Fruit fly (Drosophila melanogaster) whole organism, embryonic: ENCODE results near the gene CG10621.

ENCODE experiments used
- Bgb ChIP-seq: fragments of 200-800 bp; sonication (Bioruptor generic); IDR thresholded peaks from 2 replicates; pipeline ENCODE4 v1.3.6; 2022; ENCODE audit warnings: missing biosample characterization, missing genetic modification characterization; ENCODE audit not compliant: partially characterized antibody
- CG10462 ChIP-seq: fragments of 200-800 bp; sonication (Bioruptor generic); optimal IDR thresholded peaks from 2 replicates; lab custom pipeline; 2016; ENCODE audit warnings: missing biosample characterization, missing genetic modification characterization
- CG14860 ChIP-seq: fragments of 200-800 bp; sonication (Bioruptor generic); IDR thresholded peaks from 3 replicates; pipeline ENCODE4 v1.3.6; 2022; ENCODE audit warnings: missing biosample characterization, missing genetic modification characterization; ENCODE audit not compliant: partially characterized antibody
- CG15479 ChIP-seq: fragments of 200-800 bp; sonication (Bioruptor generic); optimal IDR thresholded peaks from 3 replicates; lab custom pipeline; 2019; ENCODE audit warnings: missing biosample characterization, mild to moderate bottlenecking, missing genetic modification characterization, moderate library complexity
- CG1647 ChIP-seq: fragments of 200-800 bp; sonication (Bioruptor generic); optimal IDR thresholded peaks from 3 replicates; lab custom pipeline; 2016; ENCODE audit warnings: missing biosample characterization, missing genetic modification characterization
- CG1832 ChIP-seq: fragments of 200-800 bp; sonication (Bioruptor generic); optimal IDR thresholded peaks from 2 replicates; lab custom pipeline; 2017; ENCODE audit warnings: missing biosample characterization, mild to moderate bottlenecking, missing genetic modification characterization, inconsistent platforms
- CG2199 ChIP-seq: fragments of 200-800 bp; sonication (Bioruptor generic); IDR thresholded peaks from 3 replicates; pipeline ENCODE4 v1.3.6; 2022; ENCODE audit warnings: missing biosample characterization, missing genetic modification characterization
- CG3838 ChIP-seq: fragments of 200-800 bp; sonication (Bioruptor generic); optimal IDR thresholded peaks from 3 replicates; lab custom pipeline; 2016; ENCODE audit warnings: missing biosample characterization, missing genetic modification characterization
- CG5180 ChIP-seq: fragments of 200-800 bp; sonication (Bioruptor generic); optimal IDR thresholded peaks from 3 replicates; lab custom pipeline; 2017; ENCODE audit warnings: missing biosample characterization, missing genetic modification characterization, mild to moderate bottlenecking, moderate library complexity, missing genetic modification reagents
- CG6765 ChIP-seq: fragments of 200-800 bp; sonication (Bioruptor generic); optimal IDR thresholded peaks from 3 replicates; lab custom pipeline; 2017; ENCODE audit warnings: missing biosample characterization, mild to moderate bottlenecking, missing genetic modification characterization
- CG6791 ChIP-seq: fragments of 200-800 bp; sonication (Bioruptor generic); IDR thresholded peaks from 3 replicates; pipeline ENCODE4 v1.3.6; 2022; ENCODE audit warnings: missing biosample characterization, missing genetic modification characterization; ENCODE audit not compliant: partially characterized antibody
- CG7357 ChIP-seq: fragments of 200-800 bp; sonication (Bioruptor generic); IDR thresholded peaks from 3 replicates; pipeline ENCODE4 v1.3.6; 2022; ENCODE audit warnings: missing biosample characterization, missing genetic modification characterization
- Deaf1 ChIP-seq: fragments of 200-800 bp; optimal IDR thresholded peaks from 3 replicates; lab custom pipeline; 2019; ENCODE audit warnings: missing biosample characterization, mild to moderate bottlenecking, missing genetic modification characterization, moderate library complexity
- Lhr ChIP-seq: fragments of 200-800 bp; sonication (Bioruptor generic); optimal IDR thresholded peaks from 3 replicates; lab custom pipeline; 2017; ENCODE audit warnings: mild to moderate bottlenecking, missing biosample characterization, missing genetic modification reagents, missing genetic modification characterization
- Mad ChIP-seq: fragments of 200-800 bp; sonication (Bioruptor generic); optimal IDR thresholded peaks from 2 replicates; lab custom pipeline; 2016; ENCODE audit warnings: missing biosample characterization, missing genetic modification characterization
- NFAT ChIP-seq: fragments of 200-800 bp; sonication (Bioruptor generic); IDR thresholded peaks from 2 replicates; pipeline ENCODE4 v1.3.6; 2022; ENCODE audit warnings: missing biosample characterization, missing genetic modification characterization
- Nf-YC ChIP-seq: fragments of 200-800 bp; optimal IDR thresholded peaks from 3 replicates; lab custom pipeline; 2019; ENCODE audit warnings: missing biosample characterization, mild to moderate bottlenecking, missing genetic modification characterization, moderate library complexity
- Oli ChIP-seq: fragments of 200-800 bp; sonication (Bioruptor generic); optimal IDR thresholded peaks from 2 replicates; lab custom pipeline; 2018; ENCODE audit warnings: missing biosample characterization, mild to moderate bottlenecking, missing genetic modification characterization, moderate library complexity
- Stat92E ChIP-seq, 3 experiments: fragments of >200 bp in 2 of 3; fragments of 200-800 bp in 1 of 3; sonication (Bioruptor generic) in 1 of 3; optimal IDR thresholded peaks; 2 replicates each; lab custom pipeline; 2017 to 2019; ENCODE audit warnings: missing biosample characterization in 3 of 3, missing genetic modification characterization in 3 of 3, mild to moderate bottlenecking in 1 of 3, moderate library complexity in 1 of 3
- ato ChIP-seq: fragments of 200-800 bp; sonication (Bioruptor generic); IDR thresholded peaks from 2 replicates; pipeline ENCODE4 v1.3.6; 2022; ENCODE audit warnings: missing biosample characterization, missing genetic modification characterization; ENCODE audit not compliant: partially characterized antibody
- cad ChIP-seq: fragments of >200 bp; optimal IDR thresholded peaks from 2 replicates; lab custom pipeline; 2017; ENCODE audit warnings: missing biosample characterization, missing genetic modification characterization
- cg ChIP-seq: fragments of 200-800 bp; sonication (Bioruptor generic); optimal IDR thresholded peaks from 3 replicates; lab custom pipeline; 2019; ENCODE audit warnings: missing biosample characterization, mild to moderate bottlenecking, missing genetic modification characterization, moderate library complexity
- chn ChIP-seq: fragments of 200-800 bp; sonication (Bioruptor generic); optimal IDR thresholded peaks from 2 replicates; lab custom pipeline; 2016; ENCODE audit warnings: missing biosample characterization, missing genetic modification characterization
- crol ChIP-seq: fragments of 200-800 bp; sonication (Bioruptor generic); IDR thresholded peaks from 2 replicates; pipeline ENCODE4 v1.3.6; 2022; ENCODE audit warnings: missing biosample characterization, missing genetic modification characterization
- dmrt99B ChIP-seq: fragments of 200-800 bp; sonication (Bioruptor generic); optimal IDR thresholded peaks from 2 replicates; lab custom pipeline; 2018; ENCODE audit warnings: missing biosample characterization, mild to moderate bottlenecking, missing genetic modification characterization, moderate library complexity
- insv ChIP-seq, 2 experiments: fragments of 200-800 bp; sonication (Bioruptor generic); optimal IDR thresholded peaks; 3 replicates each; lab custom pipeline; 2016 to 2018; ENCODE audit warnings: missing biosample characterization in 2 of 2, missing genetic modification characterization in 2 of 2
- kni ChIP-seq: fragments of 200-800 bp; sonication (Bioruptor generic); optimal IDR thresholded peaks from 3 replicates; lab custom pipeline; 2017; ENCODE audit warnings: mild to moderate bottlenecking, missing biosample characterization, missing genetic modification reagents, missing genetic modification characterization
- knrl ChIP-seq: fragments of 200-800 bp; sonication (Bioruptor generic); IDR thresholded peaks from 3 replicates; pipeline ENCODE4 v1.3.6; 2022; ENCODE audit warnings: missing biosample characterization, missing genetic modification characterization; ENCODE audit not compliant: partially characterized antibody
- nerfin-1 ChIP-seq: fragments of 200-800 bp; sonication (Bioruptor generic); optimal IDR thresholded peaks from 3 replicates; lab custom pipeline; 2019; ENCODE audit warnings: missing biosample characterization, mild to moderate bottlenecking, missing genetic modification characterization, moderate library complexity
- nmo ChIP-seq: fragments of 200-800 bp; sonication (Bioruptor generic); optimal IDR thresholded peaks from 2 replicates; lab custom pipeline; 2018; ENCODE audit warnings: missing biosample characterization, mild to moderate bottlenecking, missing genetic modification characterization, moderate library complexity
- pros ChIP-seq: fragments of 200-800 bp; sonication (Bioruptor generic); optimal IDR thresholded peaks from 3 replicates; lab custom pipeline; 2019; ENCODE audit warnings: missing biosample characterization, mild to moderate bottlenecking, missing genetic modification characterization, moderate library complexity
- pum ChIP-seq: fragments of 200-800 bp; sonication (Bioruptor generic); optimal IDR thresholded peaks from 2 replicates; lab custom pipeline; 2016; ENCODE audit warnings: missing biosample characterization, missing genetic modification characterization
- schlank ChIP-seq: fragments of 200-800 bp; sonication (Bioruptor generic); optimal IDR thresholded peaks from 2 replicates; lab custom pipeline; 2018; ENCODE audit warnings: missing biosample characterization, mild to moderate bottlenecking, missing genetic modification characterization
- sd ChIP-seq: fragments of 200-800 bp; sonication (Bioruptor generic); optimal IDR thresholded peaks from 3 replicates; lab custom pipeline; 2018; ENCODE audit warnings: missing biosample characterization, mild to moderate bottlenecking, missing genetic modification characterization, moderate library complexity
- sens ChIP-seq: fragments of 200-800 bp; sonication (Bioruptor generic); peaks from one replicate; lab custom pipeline; 2016; ENCODE audit warnings: missing biosample characterization, missing genetic modification characterization
- stwl ChIP-seq: fragments of 200-800 bp; sonication (Bioruptor generic); optimal IDR thresholded peaks from 3 replicates; lab custom pipeline; 2018; ENCODE audit warnings: missing biosample characterization, mild to moderate bottlenecking, missing genetic modification characterization, moderate library complexity
- sug ChIP-seq: fragments of 200-800 bp; optimal IDR thresholded peaks from 2 replicates; lab custom pipeline; 2019; ENCODE audit warnings: missing biosample characterization, mild to moderate bottlenecking, missing genetic modification characterization, moderate library complexity
- tin ChIP-seq: fragments of 200-800 bp; sonication (Bioruptor generic); optimal IDR thresholded peaks from 3 replicates; lab custom pipeline; 2016; ENCODE audit warnings: missing biosample characterization, missing genetic modification characterization
- tll ChIP-seq, 2 experiments: fragments of 200-800 bp in 1 of 2; fragments of >200 bp in 1 of 2; sonication (Bioruptor generic) in 1 of 2; optimal IDR thresholded peaks; 2 replicates each; lab custom pipeline; 2017 to 2019; ENCODE audit warnings: missing biosample characterization in 2 of 2, missing genetic modification characterization in 2 of 2, mild to moderate bottlenecking in 1 of 2, moderate library complexity in 1 of 2
- trem ChIP-seq: fragments of 200-800 bp; optimal IDR thresholded peaks from 3 replicates; lab custom pipeline; 2019; ENCODE audit warnings: missing biosample characterization, mild to moderate bottlenecking, missing genetic modification characterization, moderate library complexity
- z ChIP-seq: fragments of 200-800 bp; sonication (Bioruptor generic); IDR thresholded peaks from 3 replicates; pipeline ENCODE4 v1.3.6; 2022; ENCODE audit warnings: missing biosample characterization, missing genetic modification characterization

The CG10621 gene

DNA sequence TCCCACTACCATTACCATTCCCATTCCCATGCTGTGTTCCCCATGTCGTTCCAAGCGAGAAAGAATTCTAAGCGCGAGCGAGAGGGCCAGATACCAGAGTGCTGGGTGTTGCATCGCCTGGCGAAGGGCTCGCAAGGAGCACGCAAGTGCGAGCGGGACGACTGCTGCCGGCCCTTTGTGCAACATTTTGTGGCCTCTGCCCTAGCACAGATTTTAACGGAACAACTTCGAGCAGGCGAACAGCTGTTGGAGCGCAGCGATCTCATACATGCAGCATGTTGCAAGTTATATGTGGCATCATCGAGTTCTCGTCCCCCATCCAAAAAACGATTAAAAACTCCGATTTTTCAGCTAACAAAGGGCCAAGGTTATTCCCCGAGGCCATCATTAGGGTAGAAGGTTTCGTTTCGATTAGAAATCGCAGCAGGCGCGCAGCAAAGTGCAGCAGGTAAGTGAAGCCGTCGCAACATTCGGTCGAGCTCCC is 6.7 kb downstream of the CG10621 start (continued):
- TF ChIP-seq CG14860 (GFP tag; lab: Robert Waterston, UW) (peak; percentile 29; the same call in 1 of the 3 replicates), z (GFP tag; lab: Robert Waterston, UW) (peak; percentile 71; the same call in 1 of the 3 replicates), CG1647 (no peak), Bgb (GFP tag; lab: Robert Waterston, UW) (0 out of 2 replicates have a peak, but pooled peaks have one; percentile 18), Stat92E (GFP tag; optimal IDR thresholded peaks at IDR 0.05; lab: Kevin White, UChicago) (peak in 1 of 3 experiments; percentile 46), pum (GFP tag; lab: Kevin White, UChicago) (no peak), CG7357 (GFP tag; lab: Robert Waterston, UW) (no peak), chn (peak; percentile 37), sug (tag; lab: Kevin White, UChicago) (no peak), knrl (GFP tag; lab: Robert Waterston, UW) (peak; percentile 5; the same call in 1 of the 3 replicates), ato (GFP tag; lab: Robert Waterston, UW) (0 out of 2 replicates have a peak, but pooled peaks have one; percentile 26), CG15479 (peak; percentile 73), insv (GFP tag; optimal IDR thresholded peaks at IDR 0.05; lab: Kevin White, UChicago) (peak in 1 of 2 experiments; percentile 64), CG6791 (GFP tag; lab: Robert Waterston, UW) (peak; percentile 73), sens (peak; percentile 61), stwl (tag; lab: Kevin White, UChicago) (peak; percentile 3), CG3838 (GFP tag; lab: Kevin White, UChicago) (peak; percentile 92), trem (no peak), CG6765 (GFP tag; lab: Kevin White, UChicago) (no peak), schlank (tag; lab: Kevin White, UChicago) (no peak), Deaf1 (tag; lab: Kevin White, UChicago) (peak; percentile 33), tll (GFP tag; optimal IDR thresholded peaks at IDR 0.05; lab: Kevin White, UChicago) (peak in 1 of 2 experiments; percentile 22), CG5180 (GFP tag; lab: Kevin White, UChicago) (peak; percentile 97), kni (GFP tag; lab: Kevin White, UChicago) (peak; percentile 100), Nf-YC (tag; lab: Kevin White, UChicago) (peak; percentile 10), pros (peak; percentile 84), cad (GFP tag; lab: Kevin White, UChicago) (no peak), NFAT (GFP tag; lab: Robert Waterston, UW) (peak; percentile 21; the same call in 1 of the 2 replicates), sd (tag; lab: Kevin White, UChicago) (peak; percentile 27), CG1832 (GFP tag; lab: Kevin White, UChicago) (peak; percentile 95), dmrt99B (tag; lab: Kevin White, UChicago) (no peak), Oli (tag; lab: Kevin White, UChicago) (no peak), nmo (GFP tag; lab: Kevin White, UChicago) (no peak), CG10462 (no peak), tin (GFP tag; lab: Kevin White, UChicago) (no peak), crol (GFP tag; lab: Robert Waterston, UW) (0 out of 2 replicates have a peak, but pooled peaks have one; percentile 47), Lhr (peak; percentile 65), CG2199 (GFP tag; lab: Robert Waterston, UW) (peak; percentile 84; the same call in 1 of the 3 replicates), Mad (GFP tag; lab: Kevin White, UChicago) (no peak), nerfin-1 (tag; lab: Kevin White, UChicago) (peak; percentile 78), cg (peak; percentile 35)
- TF ChIP-seq, all 482 proteins: peak for 53
